Worm (Caenorhabditis elegans): ENCODE data around the gene F36G9.3.

ce11 chrV:15952762-15953161 lies 4.4 kb upstream of the F36G9.3 start, which contains the start of gene srw-56:
- TF ChIP-seq ceh-40 (GFP tag; IDR thresholded peaks at IDR 0.05) = no peak
- TF ChIP-seq ztf-6 (GFP tag; IDR thresholded peaks at IDR 0.05) = no peak
- no peak for TF ChIP-seq rec-8 (tag; optimal IDR thresholded peaks at IDR 0.05)
- TF ChIP-seq lir-1 (GFP tag; conservative IDR thresholded peaks at IDR 0.05) = no peak
- TF ChIP-seq ama-1 (optimal IDR thresholded peaks at IDR 0.05) = no peak
- no peak for TF ChIP-seq ama-1 (GFP tag; optimal IDR thresholded peaks at IDR 0.05)
